Fruit fly (Drosophila melanogaster) S2 (cell line): ENCODE results near the gene CG42814.

Experiments
- CG8478 ChIP-seq: fragments of >200 bp; optimal IDR thresholded peaks from 2 replicates; lab custom pipeline; 2018
- CTCF ChIP-seq, 2 experiments: fragments of >200 bp; optimal IDR thresholded peaks; 2 replicates each; lab custom pipeline; 2018

- TF ChIP-seq CG8478 (lab: Kevin White, UChicago) (no peak), CTCF (optimal IDR thresholded peaks at IDR 0.05; lab: Kevin White, UChicago) (no peak)
Measured at dm6 chr3R:27272233-27272632, 43.0 kb upstream of the CG42814 start.
